Worm (Caenorhabditis elegans): ENCODE measurements around the gene C03B8.3.

DNA sequence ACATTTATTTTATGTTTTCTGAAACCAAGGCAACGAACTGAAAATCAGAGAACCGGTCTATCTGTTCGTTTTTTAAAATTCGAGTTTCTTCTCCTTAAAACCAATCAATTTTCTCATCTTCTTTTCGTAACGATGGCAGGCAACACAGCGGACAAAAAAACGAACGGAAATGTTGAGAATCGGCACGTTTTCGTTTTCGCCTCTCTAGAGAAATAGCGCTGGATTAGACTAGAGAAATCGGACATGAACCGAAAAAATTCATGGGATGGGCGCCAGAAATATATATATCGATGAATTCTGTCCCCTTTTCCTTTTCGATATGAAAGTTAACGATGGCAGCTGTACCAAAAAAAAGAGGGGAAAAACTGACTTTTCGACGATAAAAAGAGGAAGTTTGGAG lies 10.3 kb downstream of the C03B8.3 start:
- TF ChIP-seq lin-13 (GFP tag; optimal IDR thresholded peaks at IDR 0.05) = peak; percentile 4
- TF ChIP-seq F44E2.7 (GFP tag; IDR thresholded peaks at IDR 0.05) = no peak
- TF ChIP-seq lin-39 (tag; optimal IDR thresholded peaks at IDR 0.05) = no peak
- TF ChIP-seq ctbp-1 (GFP tag; IDR thresholded peaks at IDR 0.05) = no peak
- no peak for TF ChIP-seq arid-1 (GFP tag; conservative IDR thresholded peaks at IDR 0.05)
- TF ChIP-seq nhr-48 (tag; optimal IDR thresholded peaks at IDR 0.05) = no peak
- TF ChIP-seq mep-1 (tag; optimal IDR thresholded peaks at IDR 0.05) = no peak
- no peak for TF ChIP-seq Y48G9A.11 (GFP tag; IDR thresholded peaks at IDR 0.05)
- TF ChIP-seq mdt-29 (GFP tag; IDR thresholded peaks at IDR 0.05) = no peak
